Fruit fly (Drosophila melanogaster) whole organism, pupa: ENCODE data around the gene SLC5A11.
A peak's percentile ranks its signal among the peaks of the same experiment; 100 is the strongest.

ENCODE experiments used
- CG12605 ChIP-seq: fragments of 200-800 bp; sonication (Bioruptor generic); IDR thresholded peaks from 2 replicates; pipeline ENCODE4 v1.3.6; 2022; ENCODE audit warnings: missing biosample characterization, missing genetic modification characterization
- CG13204 ChIP-seq: fragments of 200-800 bp; sonication (Bioruptor generic); optimal IDR thresholded peaks from 2 replicates; lab custom pipeline; 2018; ENCODE audit warnings: missing biosample characterization, mild to moderate bottlenecking, missing genetic modification characterization, moderate library complexity
- CG14655 ChIP-seq: fragments of 200-800 bp; sonication (Bioruptor generic); optimal IDR thresholded peaks from 3 replicates; lab custom pipeline; 2017; ENCODE audit warnings: mild to moderate bottlenecking, missing biosample characterization, missing genetic modification reagents, missing genetic modification characterization
- CG15710 ChIP-seq: fragments of 200-800 bp; sonication (Bioruptor generic); optimal IDR thresholded peaks from 2 replicates; lab custom pipeline; 2018; ENCODE audit warnings: missing biosample characterization, mild to moderate bottlenecking, missing genetic modification characterization, moderate library complexity
- CG17806 ChIP-seq: fragments of 200-800 bp; sonication (Bioruptor generic); optimal IDR thresholded peaks from 2 replicates; lab custom pipeline; 2018; ENCODE audit warnings: missing biosample characterization, mild to moderate bottlenecking, missing genetic modification characterization, moderate library complexity
- CG32121 ChIP-seq: fragments of 200-800 bp; sonication (Bioruptor generic); IDR thresholded peaks from 2 replicates; pipeline ENCODE4 v1.3.6; 2022; ENCODE audit warnings: missing biosample characterization, missing genetic modification characterization
- CG34367 ChIP-seq: fragments of 200-800 bp; sonication (Bioruptor generic); optimal IDR thresholded peaks from 2 replicates; lab custom pipeline; 2018; ENCODE audit warnings: missing biosample characterization, mild to moderate bottlenecking, missing genetic modification characterization
- D1 ChIP-seq: fragments of 200-800 bp; sonication (Bioruptor generic); optimal IDR thresholded peaks from 2 replicates; lab custom pipeline; 2018; ENCODE audit warnings: missing biosample characterization, mild to moderate bottlenecking, missing genetic modification characterization, moderate library complexity
- EcR ChIP-seq: fragments of 200-800 bp; sonication (Bioruptor generic); optimal IDR thresholded peaks from 3 replicates; lab custom pipeline; 2019; ENCODE audit warnings: missing biosample characterization, missing genetic modification characterization, mild to moderate bottlenecking, moderate library complexity, missing genetic modification reagents
- Ets98B ChIP-seq: fragments of 200-800 bp; sonication (Bioruptor generic); IDR thresholded peaks from 2 replicates; pipeline ENCODE4 v1.3.6; 2022; ENCODE audit warnings: missing biosample characterization, missing genetic modification characterization
- Pif1B ChIP-seq: fragments of 200-800 bp; sonication (Bioruptor generic); optimal IDR thresholded peaks from 3 replicates; lab custom pipeline; 2016; ENCODE audit warnings: missing biosample characterization, missing genetic modification characterization
- Snoo ChIP-seq: fragments of 200-800 bp; sonication (Bioruptor generic); optimal IDR thresholded peaks from 3 replicates; lab custom pipeline; 2017; ENCODE audit warnings: missing biosample characterization, mild to moderate bottlenecking, missing genetic modification characterization, inconsistent platforms
- fd96Ca ChIP-seq: fragments of 200-800 bp; sonication (Bioruptor generic); IDR thresholded peaks from 3 replicates; pipeline ENCODE4 v1.3.6; 2022; ENCODE audit warnings: missing biosample characterization, missing genetic modification characterization
- gl ChIP-seq: fragments of 200-800 bp; sonication (Bioruptor generic); optimal IDR thresholded peaks from 2 replicates; lab custom pipeline; 2018; ENCODE audit warnings: missing biosample characterization, mild to moderate bottlenecking, missing genetic modification characterization

dm6 chr2L:8229628-8230027 is 24.7 kb upstream of the SLC5A11 start:
- TF ChIP-seq CG13204 (no peak), Snoo (peak; percentile 56), CG32121 (peak; percentile 82), CG14655 (GFP tag; lab: Kevin White, UChicago) (peak; percentile 47), Pif1B (GFP tag; lab: Kevin White, UChicago) (peak; percentile 47), CG12605 (GFP tag; lab: Robert Waterston, UW) (peak; percentile 76), EcR (GFP tag; lab: Kevin White, UChicago) (no peak), D1 (no peak), CG17806 (tag; lab: Kevin White, UChicago) (peak; percentile 63), CG15710 (tag; lab: Kevin White, UChicago) (peak; percentile 53), fd96Ca (GFP tag; lab: Robert Waterston, UW) (peak; percentile 73), gl (tag; lab: Kevin White, UChicago) (no peak), Ets98B (GFP tag; lab: Robert Waterston, UW) (peak; percentile 80), CG34367 (tag; lab: Kevin White, UChicago) (peak; percentile 43)
